Worm (Caenorhabditis elegans) whole organism, mixed stage, embryonic: ENCODE results near the gene fbxa-77.

ENCODE experiments used
- elt-1 ChIP-seq: sonication (generic microtip); optimal IDR thresholded peaks from 2 replicates; lab custom pipeline; 2017; ENCODE audit warnings: missing genetic modification characterization, mild to moderate bottlenecking, missing compliant biosample characterization, antibody characterized with exemption, moderate library complexity, borderline replicate concordance; ENCODE audit not compliant: insufficient read depth
- nhr-76 ChIP-seq: sonication (generic microtip); optimal IDR thresholded peaks from 2 replicates; lab custom pipeline; 2017; ENCODE audit warnings: missing biosample characterization, missing genetic modification characterization
- sptf-1 ChIP-seq: sonication (generic microtip); optimal IDR thresholded peaks from 2 replicates; lab custom pipeline; 2017; ENCODE audit warnings: mild to moderate bottlenecking, missing genetic modification characterization, moderate library complexity, missing compliant biosample characterization
- ztf-11 ChIP-seq: fragments of 150-350 bp; optimal IDR thresholded peaks from 2 replicates; lab custom pipeline; 2014; ENCODE audit warnings: missing biosample characterization, missing genetic modification characterization

- TF ChIP-seq ztf-11 (tag; lab: Kevin White, UChicago) (no peak), elt-1 (tag; lab: Kevin White, UChicago) (no peak), sptf-1 (tag; lab: Kevin White, UChicago) (no peak), nhr-76 (no peak)
Observed at ce11 chrIII:1218998-1219397, 30.3 kb upstream of the fbxa-77 start.
